Worm (Caenorhabditis elegans): ENCODE measurements around the gene F20D6.12.
A peak's percentile ranks its signal among the peaks of the same experiment; 100 is the strongest.

Gene F20D6.12

DNA sequence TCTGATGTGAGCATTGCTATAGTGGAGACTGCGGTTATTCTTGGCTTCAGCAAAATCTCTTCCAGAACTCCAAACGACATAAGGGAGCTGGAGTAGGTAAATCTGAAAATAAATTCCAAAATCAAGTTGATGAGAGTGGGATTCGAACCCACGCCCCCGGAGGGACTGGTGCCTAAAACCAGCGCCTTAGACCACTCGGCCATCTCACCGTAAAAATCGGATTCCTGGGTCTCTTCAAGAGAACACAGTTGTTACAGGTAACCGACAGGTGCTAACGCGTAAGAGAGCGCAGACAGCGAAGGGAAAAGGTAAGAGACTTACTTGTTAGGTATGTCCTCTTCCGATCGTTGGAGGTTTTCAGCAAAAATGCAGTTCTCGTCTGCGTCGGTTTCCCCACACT is 45.4 kb upstream of the F20D6.12 start (continued):
- TF ChIP-seq dmd-8 (GFP tag; IDR thresholded peaks at IDR 0.05) (0 out of 2 replicates have a peak, but pooled peaks have one; percentile 32), Y75B8A.6 (GFP tag; IDR thresholded peaks at IDR 0.05) (no peak), tag-97 (GFP tag; IDR thresholded peaks at IDR 0.05) (no peak), lin-29 (GFP tag; IDR thresholded peaks at IDR 0.05) (no peak), mxl-2 (GFP tag; conservative IDR thresholded peaks at IDR 0.05) (no peak; the same call in 1 of the 2 replicates), dmd-6 (GFP tag; IDR thresholded peaks at IDR 0.05) (peak; percentile 49; the same call in 1 of the 2 replicates), lim-7 (GFP tag; IDR thresholded peaks at IDR 0.05) (peak; percentile 70), skn-1 (tag; optimal IDR thresholded peaks at IDR 0.05) (no peak), hlh-30 (tag; optimal IDR thresholded peaks at IDR 0.05; ENCODE audit: insufficient read depth) (peak; percentile 9), mxl-3 (GFP tag; optimal IDR thresholded peaks at IDR 0.05) (no peak), php-3 (GFP tag; IDR thresholded peaks at IDR 0.05) (no peak), hlh-11 (tag; optimal IDR thresholded peaks at IDR 0.05) (peak; percentile 54), fkh-10 (GFP tag; optimal IDR thresholded peaks at IDR 0.05) (no peak), mdt-29 (GFP tag; IDR thresholded peaks at IDR 0.05) (no peak), saeg-2 (GFP tag; IDR thresholded peaks at IDR 0.05) (no peak), R02D3.7 (tag; optimal IDR thresholded peaks at IDR 0.05) (no peak), rbr-2 (tag; optimal IDR thresholded peaks at IDR 0.05) (peak; percentile 26), nhr-28 (tag; optimal IDR thresholded peaks at IDR 0.05) (peak; percentile 13), snpc-1.2 (GFP tag; IDR thresholded peaks at IDR 0.05) (peak; percentile 65), pha-4 (GFP tag; IDR thresholded peaks at IDR 0.05) (no peak), pha-4 (tag; optimal IDR thresholded peaks at IDR 0.05) (no peak), nhr-76 (tag; optimal IDR thresholded peaks at IDR 0.05) (no peak), daf-16 (GFP tag; optimal IDR thresholded peaks at IDR 0.05) (peak in 1 of 2 experiments; percentile 38), daf-16 (tag; optimal IDR thresholded peaks at IDR 0.05) (peak; percentile 45), F49E8.2 (tag; optimal IDR thresholded peaks at IDR 0.05; ENCODE audit: borderline replicate concordance) (no peak), ztf-7 (tag; optimal IDR thresholded peaks at IDR 0.05) (no peak), mdl-1 (tag; optimal IDR thresholded peaks at IDR 0.05) (no peak), aha-1 (tag) (no peak), hif-1 (tag; optimal IDR thresholded peaks at IDR 0.05) (no peak), unc-39 (tag; optimal IDR thresholded peaks at IDR 0.05) (no peak), set-16 (GFP tag; IDR thresholded peaks at IDR 0.05) (no peak), spr-1 (tag; optimal IDR thresholded peaks at IDR 0.05) (no peak), sdz-12 (GFP tag; optimal IDR thresholded peaks at IDR 0.05) (peak; percentile 2), fos-1 (tag; optimal IDR thresholded peaks at IDR 0.05) (no peak), T26A8.4 (GFP tag; IDR thresholded peaks at IDR 0.05) (no peak), dpl-1 (GFP tag; optimal IDR thresholded peaks at IDR 0.05) (no peak), daf-8 (GFP tag; IDR thresholded peaks at IDR 0.05) (no peak), Y48G9A.11 (GFP tag; IDR thresholded peaks at IDR 0.05) (no peak; the same call in 1 of the 2 replicates), dmd-9 (GFP tag; IDR thresholded peaks at IDR 0.05) (no peak), aly-2 (tag; optimal IDR thresholded peaks at IDR 0.05) (no peak), nhr-10 (tag; optimal IDR thresholded peaks at IDR 0.05) (no peak), cey-2 (tag; optimal IDR thresholded peaks at IDR 0.05; ENCODE audit: borderline replicate concordance, insufficient read depth) (no peak), Y5F2A.4 (GFP tag; optimal IDR thresholded peaks at IDR 0.05) (no peak), ctbp-1 (GFP tag; IDR thresholded peaks at IDR 0.05) (no peak), egl-43 (GFP tag; IDR thresholded peaks at IDR 0.05) (no peak), zfp-2 (tag; optimal IDR thresholded peaks at IDR 0.05) (peak; percentile 20), egl-27 (tag; optimal IDR thresholded peaks at IDR 0.05) (no peak), nhr-6 (tag; optimal IDR thresholded peaks at IDR 0.05) (no peak), F10B5.3 (tag; optimal IDR thresholded peaks at IDR 0.05) (no peak), nhr-77 (tag; optimal IDR thresholded peaks at IDR 0.05) (no peak), jun-1 (tag; optimal IDR thresholded peaks at IDR 0.05) (no peak), zfp-3 (GFP tag; conservative IDR thresholded peaks at IDR 0.05) (no peak), daf-19 (GFP tag; conservative IDR thresholded peaks at IDR 0.05) (no peak)

All from whole organism, L4 larva.